Fruit fly (Drosophila melanogaster): ENCODE measurements around the gene IPIP.

IPIP gene

dm6 chr2L:6062382-6063082 is 14.7 kb downstream of the IPIP start, which contains the start of the genes ND-51 and CG13994 (continued):
- TF ChIP-seq vvl (GFP tag; IDR thresholded peaks at IDR 0.05) = peak; percentile 89
- TF ChIP-seq CG6254 (GFP tag; optimal IDR thresholded peaks at IDR 0.05) = peak; percentile 63
- TF ChIP-seq Dp (GFP tag; optimal IDR thresholded peaks at IDR 0.05) = peak; percentile 15
- TF ChIP-seq Bteb2 (GFP tag; optimal IDR thresholded peaks at IDR 0.05) = peak; percentile 89
- TF ChIP-seq CG13894 (tag; optimal IDR thresholded peaks at IDR 0.05) = peak; percentile 78
- TF ChIP-seq CG18476 (GFP tag; optimal IDR thresholded peaks at IDR 0.05) = peak; percentile 71
- TF ChIP-seq sens-2 (GFP tag; IDR thresholded peaks at IDR 0.05) = peak; percentile 65
- peak; percentile 64 for TF ChIP-seq CG14667 (GFP tag; IDR thresholded peaks at IDR 0.05)
- TF ChIP-seq hbn (GFP tag; IDR thresholded peaks at IDR 0.05; ENCODE audit: partially characterized antibody) = no peak
- TF ChIP-seq Fer3 (tag; optimal IDR thresholded peaks at IDR 0.05) = peak; percentile 83
- TF ChIP-seq Doc2 (GFP tag; IDR thresholded peaks at IDR 0.05) = no peak
- TF ChIP-seq chm (GFP tag; IDR thresholded peaks at IDR 0.05) = peak; percentile 70; the same call in 1 of the 2 replicates
- no peak for TF ChIP-seq Jarid2 (GFP tag; optimal IDR thresholded peaks at IDR 0.05)
- TF ChIP-seq gsb-n (tag; optimal IDR thresholded peaks at IDR 0.05) = no peak
- TF ChIP-seq CG4404 (GFP tag; IDR thresholded peaks at IDR 0.05) = peak; percentile 61; the same call in 1 of the 2 replicates
- TF ChIP-seq yki (optimal IDR thresholded peaks at IDR 0.05) = no peak
- peak; percentile 35 for TF ChIP-seq CrebB (tag; optimal IDR thresholded peaks at IDR 0.05)
- peak; percentile 84 for TF ChIP-seq CG15514 (GFP tag; optimal IDR thresholded peaks at IDR 0.05)
- peak; percentile 85 for TF ChIP-seq caup (GFP tag; optimal IDR thresholded peaks at IDR 0.05; ENCODE audit: severe bottlenecking)
- TF ChIP-seq CG2889 (GFP tag; IDR thresholded peaks at IDR 0.05) = peak; percentile 83
- peak; percentile 94 for TF ChIP-seq Elba2 (GFP tag; optimal IDR thresholded peaks at IDR 0.05)
- TF ChIP-seq ci (GFP tag; IDR thresholded peaks at IDR 0.05) = peak; percentile 86
- TF ChIP-seq pfk (GFP tag; optimal IDR thresholded peaks at IDR 0.05) = peak; percentile 52
- TF ChIP-seq CG12104 (GFP tag; optimal IDR thresholded peaks at IDR 0.05) = peak; percentile 71
- TF ChIP-seq Dref (GFP tag; IDR thresholded peaks at IDR 0.05) = peak; percentile 41
- TF ChIP-seq CG10267 (tag; optimal IDR thresholded peaks at IDR 0.05) = peak; percentile 79
- no peak for TF ChIP-seq HLH4C (GFP tag; IDR thresholded peaks at IDR 0.05; ENCODE audit: partially characterized antibody)
- peak; percentile 48 for TF ChIP-seq MESR4 (GFP tag; optimal IDR thresholded peaks at IDR 0.05)
- peak; percentile 67 for TF ChIP-seq slp2 (GFP tag; optimal IDR thresholded peaks at IDR 0.05)
- peak; percentile 78 for TF ChIP-seq CG8924 (tag; optimal IDR thresholded peaks at IDR 0.05)
- TF ChIP-seq Chrac-16 (GFP tag; optimal IDR thresholded peaks at IDR 0.05) = peak; percentile 72
- peak; percentile 81 for TF ChIP-seq pzg (GFP tag; optimal IDR thresholded peaks at IDR 0.05)
- TF ChIP-seq sc (optimal IDR thresholded peaks at IDR 0.05) = no peak
- peak; percentile 1 for TF ChIP-seq sc (GFP tag; optimal IDR thresholded peaks at IDR 0.05)
- no peak for TF ChIP-seq h (optimal IDR thresholded peaks at IDR 0.05)
- peak; percentile 70 for TF ChIP-seq CG8944 (GFP tag; optimal IDR thresholded peaks at IDR 0.05)
- peak; percentile 68 for TF ChIP-seq CG3163 (GFP tag; optimal IDR thresholded peaks at IDR 0.05)
- peak; percentile 80 for TF ChIP-seq CG8388 (GFP tag; optimal IDR thresholded peaks at IDR 0.05)
- peak; percentile 71; the same call in 2 of the 3 replicates for TF ChIP-seq CG11093 (GFP tag; IDR thresholded peaks at IDR 0.05)
- TF ChIP-seq CG7556 (GFP tag; optimal IDR thresholded peaks at IDR 0.05) = peak; percentile 61
- TF ChIP-seq CG3726 (GFP tag; IDR thresholded peaks at IDR 0.05) = no peak
- TF ChIP-seq CG2678 (tag; optimal IDR thresholded peaks at IDR 0.05) = peak; percentile 83
- 0 out of 2 replicates have a peak, but pooled peaks have one; percentile 45 for TF ChIP-seq Nf-YA (GFP tag; IDR thresholded peaks at IDR 0.05)
- peak; percentile 85 for TF ChIP-seq CG12299 (tag; optimal IDR thresholded peaks at IDR 0.05)
- TF ChIP-seq CG30020 (tag; optimal IDR thresholded peaks at IDR 0.05) = peak; percentile 97
- TF ChIP-seq CG3995 (GFP tag; optimal IDR thresholded peaks at IDR 0.05) = peak; percentile 46
- peak; percentile 91 for TF ChIP-seq CG14710 (tag; optimal IDR thresholded peaks at IDR 0.05)
- TF ChIP-seq wdn (GFP tag; IDR thresholded peaks at IDR 0.05) = peak; percentile 74
- TF ChIP-seq CG12155 (GFP tag; optimal IDR thresholded peaks at IDR 0.05) = peak; percentile 81
- TF ChIP-seq Ets97D (GFP tag; optimal IDR thresholded peaks at IDR 0.05) = peak; percentile 93
